Worm (Caenorhabditis elegans) whole organism, L2 larva: ENCODE results near the gene Y24F12A.1.

ENCODE experiments used
- C34F6.9 ChIP-seq: fragments of 150-350 bp; optimal IDR thresholded peaks from 2 replicates; lab custom pipeline; 2014; ENCODE audit warnings: missing biosample characterization, missing genetic modification characterization
- F13H6.1 ChIP-seq: sonication (generic microtip); optimal IDR thresholded peaks from 2 replicates; lab custom pipeline; 2016; ENCODE audit warnings: missing genetic modification characterization, missing compliant biosample characterization
- R02D3.7 ChIP-seq: fragments of 150-350 bp; optimal IDR thresholded peaks from 2 replicates; lab custom pipeline; 2014; ENCODE audit warnings: missing biosample characterization, missing genetic modification characterization
- Y55F3AM.14 ChIP-seq: fragments of 200-800 bp; sonication (Bioruptor generic); optimal IDR thresholded peaks from 2 replicates; lab custom pipeline; 2018; ENCODE audit warnings: mild to moderate bottlenecking, missing genetic modification characterization, missing compliant biosample characterization
- ZK546.5 ChIP-seq: sonication (generic microtip); optimal IDR thresholded peaks from 2 replicates; lab custom pipeline; 2017; ENCODE audit warnings: missing biosample characterization, missing genetic modification characterization
- alr-1 ChIP-seq: fragments of 150-350 bp; optimal IDR thresholded peaks from 2 replicates; lab custom pipeline; 2014; ENCODE audit warnings: missing biosample characterization, missing genetic modification characterization
- ama-1 ChIP-seq: fragments of 150-350 bp; optimal IDR thresholded peaks from 2 replicates; lab custom pipeline; 2018; ENCODE audit warnings: inconsistent platforms
- blmp-1 ChIP-seq: sonication (generic microtip); optimal IDR thresholded peaks from 2 replicates; lab custom pipeline; 2017; ENCODE audit warnings: missing genetic modification characterization, mild to moderate bottlenecking, missing compliant biosample characterization, antibody characterized with exemption, moderate library complexity; ENCODE audit not compliant: insufficient read depth
- ceh-16 ChIP-seq: fragments of 150-350 bp; optimal IDR thresholded peaks from 2 replicates; lab custom pipeline; 2014; ENCODE audit warnings: missing biosample characterization, missing genetic modification characterization
- dmd-4 ChIP-seq: sonication (generic microtip); optimal IDR thresholded peaks from 2 replicates; lab custom pipeline; 2017; ENCODE audit warnings: missing biosample characterization, missing genetic modification characterization
- egl-27 ChIP-seq: sonication (generic microtip); optimal IDR thresholded peaks from 3 replicates; lab custom pipeline; 2017; ENCODE audit warnings: missing biosample characterization, missing genetic modification reagents, missing genetic modification characterization
- fos-1 ChIP-seq: fragments of 150-350 bp; optimal IDR thresholded peaks from 2 replicates; lab custom pipeline; 2014; ENCODE audit warnings: missing biosample characterization, missing genetic modification characterization
- gmeb-1 ChIP-seq: fragments of 150-350 bp; optimal IDR thresholded peaks from 2 replicates; lab custom pipeline; 2014; ENCODE audit warnings: missing biosample characterization, missing genetic modification characterization
- lin-11 ChIP-seq: fragments of 150-350 bp; sonication (generic microtip); optimal IDR thresholded peaks from 2 replicates; lab custom pipeline; 2014; ENCODE audit warnings: missing biosample characterization, missing genetic modification characterization, inconsistent platforms, mixed read lengths
- lin-13 ChIP-seq: fragments of 150-350 bp; optimal IDR thresholded peaks from 2 replicates; lab custom pipeline; 2014; ENCODE audit warnings: missing biosample characterization, missing genetic modification reagents, missing genetic modification characterization
- lsy-2 ChIP-seq, 2 experiments: fragments of 150-350 bp in 1 of 2; sonication (generic microtip) in 1 of 2; optimal IDR thresholded peaks; 2 replicates each; lab custom pipeline; 2014 to 2017; ENCODE audit warnings: missing biosample characterization in 2 of 2, missing genetic modification characterization in 2 of 2
- mab-5 ChIP-seq: fragments of 150-350 bp; optimal IDR thresholded peaks from 2 replicates; lab custom pipeline; 2014; ENCODE audit warnings: missing biosample characterization, missing genetic modification characterization
- mbf-1 ChIP-seq: sonication (generic microtip); optimal IDR thresholded peaks from 2 replicates; lab custom pipeline; 2017; ENCODE audit warnings: missing biosample characterization, missing genetic modification characterization
- mdl-1 ChIP-seq, 2 experiments: fragments of 150-350 bp in 1 of 2; sonication (generic microtip) in 1 of 2; optimal IDR thresholded peaks; 2 replicates each; lab custom pipeline; 2017; ENCODE audit warnings: missing biosample characterization in 2 of 2, missing genetic modification characterization in 2 of 2
- nhr-10 ChIP-seq: sonication (generic microtip); optimal IDR thresholded peaks from 2 replicates; lab custom pipeline; 2017; ENCODE audit warnings: missing biosample characterization, missing genetic modification characterization
- nhr-11 ChIP-seq: fragments of 150-350 bp; optimal IDR thresholded peaks from 2 replicates; lab custom pipeline; 2014; ENCODE audit warnings: missing biosample characterization, missing genetic modification characterization
- nhr-12 ChIP-seq: fragments of 150-350 bp; optimal IDR thresholded peaks from 2 replicates; lab custom pipeline; 2014; ENCODE audit warnings: missing biosample characterization, missing genetic modification characterization
- nhr-129 ChIP-seq: fragments of 150-350 bp; optimal IDR thresholded peaks from 2 replicates; lab custom pipeline; 2014; ENCODE audit warnings: missing biosample characterization, missing genetic modification characterization
- nhr-21 ChIP-seq: fragments of 150-350 bp; optimal IDR thresholded peaks from 2 replicates; lab custom pipeline; 2014; ENCODE audit warnings: missing biosample characterization, missing genetic modification characterization
- nhr-23 ChIP-seq: fragments of 150-350 bp; optimal IDR thresholded peaks from 2 replicates; lab custom pipeline; 2014; ENCODE audit warnings: missing biosample characterization, missing genetic modification reagents, missing genetic modification characterization
- nhr-237 ChIP-seq: fragments of 150-350 bp; optimal IDR thresholded peaks from 2 replicates; lab custom pipeline; 2014; ENCODE audit warnings: missing biosample characterization, missing genetic modification characterization
- nhr-25 ChIP-seq: fragments of 150-350 bp; sonication (generic microtip); optimal IDR thresholded peaks from 3 replicates; lab custom pipeline; 2014; ENCODE audit warnings: missing biosample characterization, missing genetic modification characterization
- nhr-6 ChIP-seq: fragments of 150-350 bp; optimal IDR thresholded peaks from 2 replicates; lab custom pipeline; 2014; ENCODE audit warnings: missing biosample characterization, missing genetic modification characterization
- nhr-77 ChIP-seq: fragments of 150-350 bp; optimal IDR thresholded peaks from 2 replicates; lab custom pipeline; 2014; ENCODE audit warnings: missing biosample characterization, missing genetic modification characterization
- sem-4 ChIP-seq: fragments of 150-350 bp; optimal IDR thresholded peaks from 2 replicates; lab custom pipeline; 2014; ENCODE audit warnings: missing biosample characterization, missing genetic modification reagents, missing genetic modification characterization
- skn-1 ChIP-seq: sonication (generic microtip); optimal IDR thresholded peaks from 2 replicates; lab custom pipeline; 2017; ENCODE audit warnings: missing biosample characterization, missing genetic modification characterization
- sma-3 ChIP-seq: sonication (generic microtip); optimal IDR thresholded peaks from 2 replicates; lab custom pipeline; 2016; ENCODE audit warnings: missing genetic modification reagents, missing genetic modification characterization, missing compliant biosample characterization
- sma-9 ChIP-seq, 2 experiments: fragments of 150-350 bp in 1 of 2; sonication (generic microtip) in 1 of 2; optimal IDR thresholded peaks; 2 replicates each; lab custom pipeline; 2014 to 2016; ENCODE audit warnings: missing genetic modification characterization in 2 of 2, mild to moderate bottlenecking in 1 of 2, missing biosample characterization in 1 of 2, missing compliant biosample characterization in 1 of 2, missing genetic modification reagents in 1 of 2, moderate library complexity in 1 of 2
- unc-39 ChIP-seq: fragments of 150-350 bp; optimal IDR thresholded peaks from 2 replicates; lab custom pipeline; 2014; ENCODE audit warnings: missing biosample characterization, missing genetic modification characterization
- unc-55 ChIP-seq: fragments of 150-350 bp; sonication (generic microtip); optimal IDR thresholded peaks from 3 replicates; lab custom pipeline; 2014; ENCODE audit warnings: missing biosample characterization, missing genetic modification reagents, missing genetic modification characterization
- zag-1 ChIP-seq: fragments of 150-350 bp; optimal IDR thresholded peaks from 2 replicates; lab custom pipeline; 2014; ENCODE audit warnings: missing biosample characterization, missing genetic modification characterization
- ztf-4 ChIP-seq: fragments of 150-350 bp; optimal IDR thresholded peaks from 2 replicates; lab custom pipeline; 2014; ENCODE audit warnings: missing biosample characterization, missing genetic modification characterization

The Y24F12A.1 gene

DNA sequence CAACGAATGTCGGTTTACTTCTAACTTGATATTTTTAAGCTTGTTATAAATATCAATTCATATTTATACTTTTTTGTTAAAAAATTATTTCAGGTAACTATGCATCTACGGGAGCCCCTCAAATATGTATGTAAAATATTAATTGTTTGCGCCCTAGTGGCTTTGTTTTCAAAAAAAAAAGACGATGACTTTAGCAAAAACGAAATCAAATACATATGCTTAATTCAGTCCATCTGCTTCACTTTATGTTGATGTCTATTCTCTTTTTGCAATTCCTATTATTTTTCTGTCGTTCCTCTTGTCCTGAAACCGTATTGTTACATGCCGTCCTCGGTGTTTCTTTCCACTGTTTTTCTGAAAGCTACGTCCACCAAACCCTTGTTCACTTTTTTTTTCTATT lies 35.3 kb upstream of the Y24F12A.1 start:
- TF ChIP-seq fos-1 (tag; lab: Kevin White, UChicago): no peak
- no peak for TF ChIP-seq dmd-4 (tag; lab: Kevin White, UChicago)
- no peak for TF ChIP-seq mdl-1 (tag; optimal IDR thresholded peaks at IDR 0.05; lab: Kevin White, UChicago)
- no peak for TF ChIP-seq lin-11
- TF ChIP-seq R02D3.7 (tag; lab: Kevin White, UChicago): no peak
- TF ChIP-seq blmp-1 (tag; lab: Kevin White, UChicago): no peak
- no peak for TF ChIP-seq nhr-21
- no peak for TF ChIP-seq ceh-16
- no peak for TF ChIP-seq unc-55
- no peak for TF ChIP-seq nhr-12 (tag; lab: Kevin White, UChicago)
- TF ChIP-seq sma-3 (GFP tag; lab: Kevin White, UChicago): no peak
- no peak for TF ChIP-seq nhr-11
- TF ChIP-seq ztf-4 (tag; lab: Kevin White, UChicago): no peak
- no peak for TF ChIP-seq egl-27
- no peak for TF ChIP-seq zag-1 (tag; lab: Kevin White, UChicago)
- no peak for TF ChIP-seq unc-39 (tag; lab: Kevin White, UChicago)
- no peak for TF ChIP-seq nhr-237 (tag; lab: Kevin White, UChicago)

DNA sequence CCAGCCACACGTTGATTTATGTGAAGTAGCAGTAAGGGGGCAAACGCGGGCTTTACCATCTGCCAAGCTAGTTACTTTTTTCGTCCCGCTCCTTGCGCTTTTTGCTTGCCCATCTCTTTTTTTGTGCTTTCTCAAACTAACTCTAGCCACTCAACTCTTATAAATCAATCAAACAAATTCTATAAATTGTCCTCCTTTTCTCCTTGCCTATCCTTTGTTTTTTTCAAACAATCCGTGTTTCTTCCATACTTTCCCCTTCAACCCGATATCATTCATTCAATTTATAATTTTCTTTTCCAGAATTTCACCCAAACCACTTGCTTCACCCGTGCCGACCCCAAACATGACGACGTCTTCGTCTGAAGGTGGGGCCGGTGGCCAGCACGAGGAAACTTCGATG lies 34.9 kb upstream of the Y24F12A.1 start, which contains the start of gene srgp-1:
Gene srgp-1 (plus strand): TSS at position 301 of the 400 bp plus-strand sequence.
- TF ChIP-seq nhr-10 (tag; lab: Kevin White, UChicago) (no peak), Y55F3AM.14 (GFP tag; lab: Kevin White, UChicago) (no peak), sma-3 (GFP tag; lab: Kevin White, UChicago) (no peak), nhr-21 (no peak), nhr-6 (tag; lab: Kevin White, UChicago) (no peak), ZK546.5 (tag; lab: Kevin White, UChicago) (no peak), ama-1 (lab: Kevin White, UChicago) (no peak)

DNA sequence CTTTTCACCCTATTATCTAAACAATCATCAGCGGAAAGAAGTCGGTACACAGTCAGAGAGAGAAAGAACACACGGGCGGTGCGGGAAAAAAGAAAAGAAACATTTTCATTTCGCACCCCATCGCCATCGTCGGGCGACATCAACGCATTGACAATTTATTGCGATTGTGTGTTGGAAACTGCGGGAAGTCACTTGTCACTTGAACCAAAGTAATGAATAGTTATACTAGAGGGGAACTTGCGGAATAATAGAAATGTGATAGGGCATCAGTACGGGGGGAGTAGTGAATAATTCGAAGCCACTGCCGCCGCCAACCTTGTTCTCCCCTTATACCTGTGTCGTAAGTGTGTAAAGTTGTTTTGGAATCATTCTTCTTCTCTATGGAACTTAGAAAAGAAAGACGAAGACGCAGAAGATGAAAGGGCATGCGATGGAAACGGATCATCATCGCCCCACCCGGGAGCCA lies 33.6 kb upstream of the Y24F12A.1 start:
- TF ChIP-seq fos-1 (tag; lab: Kevin White, UChicago) (peak; percentile 47), skn-1 (tag; lab: Kevin White, UChicago) (no peak), egl-27 (no peak), nhr-25 (peak; percentile 45), blmp-1 (tag; lab: Kevin White, UChicago) (no peak), ceh-16 (peak; percentile 29), alr-1 (tag; lab: Kevin White, UChicago) (no peak), ZK546.5 (tag; lab: Kevin White, UChicago) (no peak), nhr-23 (tag; lab: Kevin White, UChicago) (no peak), nhr-6 (tag; lab: Kevin White, UChicago) (no peak), mab-5 (no peak), unc-39 (tag; lab: Kevin White, UChicago) (no peak), F13H6.1 (tag; lab: Kevin White, UChicago) (peak; percentile 12), unc-55 (no peak), lin-13 (GFP tag; lab: Kevin White, UChicago) (no peak), ztf-4 (tag; lab: Kevin White, UChicago) (no peak), sma-3 (GFP tag; lab: Kevin White, UChicago) (peak; percentile 27), mdl-1 (tag; optimal IDR thresholded peaks at IDR 0.05; lab: Kevin White, UChicago) (no peak), C34F6.9 (tag; lab: Kevin White, UChicago) (no peak), zag-1 (tag; lab: Kevin White, UChicago) (no peak), nhr-11 (no peak), lin-11 (no peak), sma-9 (GFP tag; optimal IDR thresholded peaks at IDR 0.05; lab: Kevin White, UChicago) (no peak), sma-9 (tag; optimal IDR thresholded peaks at IDR 0.05; lab: Kevin White, UChicago) (no peak), nhr-77 (tag; lab: Kevin White, UChicago) (no peak), Y55F3AM.14 (GFP tag; lab: Kevin White, UChicago) (peak; percentile 24), ama-1 (lab: Kevin White, UChicago) (no peak), dmd-4 (tag; lab: Kevin White, UChicago) (no peak), sem-4 (tag; lab: Kevin White, UChicago) (peak; percentile 10), mbf-1 (no peak), nhr-237 (tag; lab: Kevin White, UChicago) (no peak), nhr-129 (tag; lab: Kevin White, UChicago) (peak; percentile 63), R02D3.7 (tag; lab: Kevin White, UChicago) (no peak)

DNA sequence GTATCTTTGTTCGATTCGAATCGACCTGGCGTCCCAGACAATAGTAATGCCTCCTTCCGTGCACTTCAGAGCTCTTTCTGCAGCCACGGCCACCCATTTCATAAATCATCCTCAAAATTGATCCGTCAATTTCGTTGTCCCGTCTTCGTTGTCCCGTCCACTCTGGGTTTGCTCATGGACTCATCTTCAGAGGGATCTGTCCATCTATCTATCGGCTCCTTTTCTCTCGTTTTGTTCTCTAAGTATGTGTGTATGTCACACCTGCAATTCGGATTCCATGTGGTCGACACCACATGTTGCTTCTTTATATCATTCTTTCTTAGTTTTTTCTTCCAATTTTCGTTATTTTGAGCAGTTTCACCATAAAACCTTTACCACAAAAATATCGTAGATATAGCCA lies 32.5 kb upstream of the Y24F12A.1 start:
- TF ChIP-seq mab-5 (peak; percentile 61), lsy-2 (tag; optimal IDR thresholded peaks at IDR 0.05; lab: Kevin White, UChicago) (peak in 1 of 2 experiments; percentile 21), F13H6.1 (tag; lab: Kevin White, UChicago) (peak; percentile 35), blmp-1 (tag; lab: Kevin White, UChicago) (no peak), gmeb-1 (tag; lab: Kevin White, UChicago) (no peak)
